Fruit fly (Drosophila melanogaster): ENCODE results near the gene Abcd3.

Gene Abcd3

dm6 chrX:19716325-19716917 is 34.1 kb upstream of the Abcd3 start (continued):
- TF ChIP-seq grau (tag; optimal IDR thresholded peaks at IDR 0.05) (no peak), CG11247 (GFP tag; IDR thresholded peaks at IDR 0.05) (no peak), gcm2 (GFP tag; optimal IDR thresholded peaks at IDR 0.05) (no peak), br (optimal IDR thresholded peaks at IDR 0.05) (no peak), Neu2 (GFP tag; optimal IDR thresholded peaks at IDR 0.05; ENCODE audit: borderline replicate concordance) (no peak), Sox102F (GFP tag; optimal IDR thresholded peaks at IDR 0.05) (no peak), her (GFP tag; optimal IDR thresholded peaks at IDR 0.05) (no peak), CG12391 (tag; optimal IDR thresholded peaks at IDR 0.05) (peak; percentile 8), CG18262 (tag; optimal IDR thresholded peaks at IDR 0.05) (peak; percentile 42), vnd (GFP tag; IDR thresholded peaks at IDR 0.05; ENCODE audit: partially characterized antibody) (no peak), CG12769 (tag; optimal IDR thresholded peaks at IDR 0.05) (no peak), bbx (GFP tag; IDR thresholded peaks at IDR 0.05; ENCODE audit: partially characterized antibody) (no peak), Hand (GFP tag; optimal IDR thresholded peaks at IDR 0.05) (no peak), CG18011 (GFP tag; optimal IDR thresholded peaks at IDR 0.05) (no peak), ATbp (GFP tag; optimal IDR thresholded peaks at IDR 0.05) (no peak), klu (GFP tag; IDR thresholded peaks at IDR 0.05) (no peak), h (optimal IDR thresholded peaks at IDR 0.05) (no peak), Bgb (GFP tag; IDR thresholded peaks at IDR 0.05; ENCODE audit: partially characterized antibody) (no peak), Sry-β (GFP tag; optimal IDR thresholded peaks at IDR 0.05) (no peak), twi (tag; optimal IDR thresholded peaks at IDR 0.05) (peak; percentile 92), Adf1 (GFP tag; IDR thresholded peaks at IDR 0.05) (no peak), zen (tag; optimal IDR thresholded peaks at IDR 0.05) (no peak), Sox100B (GFP tag; optimal IDR thresholded peaks at IDR 0.05) (no peak), Myb (GFP tag; optimal IDR thresholded peaks at IDR 0.05) (no peak), lola (GFP tag; optimal IDR thresholded peaks at IDR 0.05) (peak in 1 of 3 experiments; percentile 44), CTCF (GFP tag; optimal IDR thresholded peaks at IDR 0.05) (no peak), mld (GFP tag; IDR thresholded peaks at IDR 0.05; ENCODE audit: partially characterized antibody) (no peak), sima (GFP tag; optimal IDR thresholded peaks at IDR 0.05) (no peak), PHDP (tag; optimal IDR thresholded peaks at IDR 0.05) (no peak), Camta (GFP tag; optimal IDR thresholded peaks at IDR 0.05) (no peak), CG18599 (GFP tag; optimal IDR thresholded peaks at IDR 0.05) (no peak), stc (GFP tag; IDR thresholded peaks at IDR 0.05) (no peak), D19A (tag; optimal IDR thresholded peaks at IDR 0.05) (no peak), CG34224 (GFP tag; IDR thresholded peaks at IDR 0.05; ENCODE audit: partially characterized antibody) (no peak), CG6765 (GFP tag; optimal IDR thresholded peaks at IDR 0.05) (no peak)

- TF ChIP-seq Rfx (GFP tag; IDR thresholded peaks at IDR 0.05) = no peak
- no peak for TF ChIP-seq fru (optimal IDR thresholded peaks at IDR 0.05)
- TF ChIP-seq Deaf1 (tag; optimal IDR thresholded peaks at IDR 0.05) = peak; percentile 10
- TF ChIP-seq Sry-β (GFP tag; optimal IDR thresholded peaks at IDR 0.05) = no peak
- TF ChIP-seq hb (GFP tag; IDR thresholded peaks at IDR 0.05; ENCODE audit: partially characterized antibody) = no peak
- TF ChIP-seq bowl (GFP tag; IDR thresholded peaks at IDR 0.05) = no peak
- TF ChIP-seq ftz-f1 (GFP tag; optimal IDR thresholded peaks at IDR 0.05) = no peak
- no peak for TF ChIP-seq CG10274 (GFP tag; optimal IDR thresholded peaks at IDR 0.05)
- TF ChIP-seq CG4282 (GFP tag; optimal IDR thresholded peaks at IDR 0.05) = no peak
- no peak for TF ChIP-seq HmgD (GFP tag; optimal IDR thresholded peaks at IDR 0.05)
- no peak for TF ChIP-seq sqz (GFP tag; optimal IDR thresholded peaks at IDR 0.05)
- TF ChIP-seq fd96Cb (tag; optimal IDR thresholded peaks at IDR 0.05) = no peak
- no peak for TF ChIP-seq CG10431 (GFP tag; optimal IDR thresholded peaks at IDR 0.05)
- no peak for TF ChIP-seq CG11560 (tag; IDR thresholded peaks at IDR 0.05)
- no peak for TF ChIP-seq CG3838 (GFP tag; optimal IDR thresholded peaks at IDR 0.05)
- no peak for TF ChIP-seq CG30403 (GFP tag; optimal IDR thresholded peaks at IDR 0.05)
- TF ChIP-seq crol (GFP tag; IDR thresholded peaks at IDR 0.05) = peak; percentile 75; the same call in 1 of the 2 replicates
- no peak for TF ChIP-seq CG30431 (GFP tag; optimal IDR thresholded peaks at IDR 0.05)
- TF ChIP-seq CG11696 (GFP tag; IDR thresholded peaks at IDR 0.05) = no peak
- TF ChIP-seq z (GFP tag; IDR thresholded peaks at IDR 0.05) = 0 out of 3 replicates have a peak, but pooled peaks have one; percentile 45
Measured at dm6 chrX:19717041-19717440, 33.5 kb upstream of the Abcd3 start.
